Fruit fly (Drosophila melanogaster): ENCODE measurements around the gene RpS3A.

The RpS3A gene

dm6 chr4:58896-59525, 8.0 kb downstream of the RpS3A start (continued):
- TF ChIP-seq fd3F (GFP tag; optimal IDR thresholded peaks at IDR 0.05) (no peak), CG17385 (GFP tag; optimal IDR thresholded peaks at IDR 0.05) (peak; percentile 20), Dbx (GFP tag; IDR thresholded peaks at IDR 0.05) (no peak), Camta (GFP tag; optimal IDR thresholded peaks at IDR 0.05) (no peak), CG2678 (tag; optimal IDR thresholded peaks at IDR 0.05) (peak; percentile 20), D19A (tag; optimal IDR thresholded peaks at IDR 0.05) (no peak), amos (GFP tag; IDR thresholded peaks at IDR 0.05; ENCODE audit: partially characterized antibody) (no peak), nerfin-1 (tag; optimal IDR thresholded peaks at IDR 0.05) (no peak), CG6689 (GFP tag; IDR thresholded peaks at IDR 0.05) (no peak), Dfd (GFP tag; optimal IDR thresholded peaks at IDR 0.05) (no peak), CG4820 (GFP tag; optimal IDR thresholded peaks at IDR 0.05) (no peak), CG10209 (GFP tag; optimal IDR thresholded peaks at IDR 0.05) (no peak), Dll (GFP tag; IDR thresholded peaks at IDR 0.05; ENCODE audit: partially characterized antibody) (no peak), Mad (GFP tag; optimal IDR thresholded peaks at IDR 0.05) (no peak), CG4707 (GFP tag; optimal IDR thresholded peaks at IDR 0.05) (no peak), CG32532 (GFP tag; IDR thresholded peaks at IDR 0.05) (no peak), dysf (GFP tag; IDR thresholded peaks at IDR 0.05) (no peak), slp2 (GFP tag; optimal IDR thresholded peaks at IDR 0.05) (no peak), ash1 (GFP tag; optimal IDR thresholded peaks at IDR 0.05) (peak; percentile 65), MBD-R2 (GFP tag; IDR thresholded peaks at IDR 0.05) (peak; percentile 29; the same call in 1 of the 2 replicates), stc (GFP tag; IDR thresholded peaks at IDR 0.05) (no peak), Blimp-1 (GFP tag; optimal IDR thresholded peaks at IDR 0.05) (no peak), CG15269 (tag; optimal IDR thresholded peaks at IDR 0.05) (no peak), ATbp (GFP tag; optimal IDR thresholded peaks at IDR 0.05) (no peak), Antp (GFP tag; optimal IDR thresholded peaks at IDR 0.05) (no peak), dmrt11E (tag; optimal IDR thresholded peaks at IDR 0.05) (no peak), CG12299 (tag; optimal IDR thresholded peaks at IDR 0.05) (peak; percentile 9), chm (GFP tag; IDR thresholded peaks at IDR 0.05) (no peak; the same call in 1 of the 2 replicates), CG15696 (tag; optimal IDR thresholded peaks at IDR 0.05) (peak; percentile 58), CG42726 (GFP tag; IDR thresholded peaks at IDR 0.05; ENCODE audit: partially characterized antibody) (no peak), danr (GFP tag; IDR thresholded peaks at IDR 0.05) (no peak), sd (tag; optimal IDR thresholded peaks at IDR 0.05) (peak; percentile 49), Optix (GFP tag; IDR thresholded peaks at IDR 0.05) (no peak), CG11723 (GFP tag; optimal IDR thresholded peaks at IDR 0.05) (peak; percentile 12), CG6765 (GFP tag; optimal IDR thresholded peaks at IDR 0.05) (no peak), CG17328 (GFP tag; IDR thresholded peaks at IDR 0.05) (no peak), CG10565 (GFP tag; optimal IDR thresholded peaks at IDR 0.05) (no peak), Opbp (GFP tag; IDR thresholded peaks at IDR 0.05; ENCODE audit: partially characterized antibody) (no peak), H2.0 (GFP tag; IDR thresholded peaks at IDR 0.05) (no peak), mirr (GFP tag; optimal IDR thresholded peaks at IDR 0.05) (peak; percentile 78), ap (GFP tag; IDR thresholded peaks at IDR 0.05) (no peak), zf30C (GFP tag; optimal IDR thresholded peaks at IDR 0.05) (peak; percentile 82), sens (GFP tag) (peak; percentile 67), gro (GFP tag; optimal IDR thresholded peaks at IDR 0.05) (peak; percentile 13), CG31365 (tag; optimal IDR thresholded peaks at IDR 0.05) (no peak), Nf-YC (tag; optimal IDR thresholded peaks at IDR 0.05) (peak; percentile 42), BEAF-32 (GFP tag; optimal IDR thresholded peaks at IDR 0.05) (no peak), eve (GFP tag; optimal IDR thresholded peaks at IDR 0.05) (peak in 1 of 2 experiments; percentile 81), CG13296 (GFP tag; optimal IDR thresholded peaks at IDR 0.05) (peak; percentile 27), CG7987 (GFP tag; optimal IDR thresholded peaks at IDR 0.05) (peak; percentile 33)

All from whole organism, embryonic.